Worm (Caenorhabditis elegans) whole organism, young adult: Measurements from ENCODE around the gene tor-1.
A peak's percentile ranks its signal among the peaks of the same experiment; 100 is the strongest.

ENCODE experiments used
- F22D6.2 ChIP-seq: sonication (generic microtip); optimal IDR thresholded peaks from 2 replicates; lab custom pipeline; 2016; ENCODE audit warnings: mild to moderate bottlenecking, missing genetic modification characterization, missing compliant biosample characterization
- K11D2.4 ChIP-seq: fragments of 200-800 bp; sonication (Bioruptor generic); IDR thresholded peaks from 2 replicates; pipeline ENCODE4 v1.3.6; 2022; ENCODE audit warnings: missing genetic modification reagents, missing genetic modification characterization, missing compliant biosample characterization
- K12H6.12 ChIP-seq: fragments of 200-800 bp; sonication (Bioruptor generic); optimal IDR thresholded peaks from 2 replicates; lab custom pipeline; 2018; ENCODE audit warnings: mild to moderate bottlenecking, missing genetic modification characterization, missing compliant biosample characterization
- attf-6 ChIP-seq: fragments of 200-800 bp; sonication (Bioruptor generic); IDR thresholded peaks from 2 replicates; pipeline ENCODE4 v1.3.6; 2022; ENCODE audit warnings: missing genetic modification reagents, missing genetic modification characterization, missing compliant biosample characterization
- ceh-27 ChIP-seq: fragments of 200-800 bp; sonication (Bioruptor generic); optimal IDR thresholded peaks from 2 replicates; lab custom pipeline; 2018; ENCODE audit warnings: mild to moderate bottlenecking, missing genetic modification characterization, moderate library complexity, missing compliant biosample characterization
- hmg-20 ChIP-seq: fragments of 200-800 bp; sonication (Bioruptor generic); IDR thresholded peaks from 2 replicates; pipeline ENCODE4 v1.3.6; 2022; ENCODE audit warnings: missing genetic modification reagents, missing genetic modification characterization, missing compliant biosample characterization
- lin-54 ChIP-seq: fragments of 200-800 bp; sonication (Bioruptor generic); optimal IDR thresholded peaks from 2 replicates; lab custom pipeline; 2018; ENCODE audit warnings: mild to moderate bottlenecking, missing genetic modification characterization, missing compliant biosample characterization
- madf-10 ChIP-seq: sonication (generic microtip); optimal IDR thresholded peaks from 2 replicates; lab custom pipeline; 2016; ENCODE audit warnings: mild to moderate bottlenecking, missing genetic modification characterization, missing compliant biosample characterization
- madf-8 ChIP-seq: fragments of 200-800 bp; sonication (Bioruptor generic); conservative IDR thresholded peaks from 2 replicates; pipeline ENCODE4 v1.3.6; 2022; ENCODE audit warnings: missing genetic modification reagents, missing genetic modification characterization, missing compliant biosample characterization
- mes-4 ChIP-seq: sonication (generic microtip); optimal IDR thresholded peaks from 2 replicates; lab custom pipeline; 2016; ENCODE audit warnings: missing genotype, missing genetic modification characterization, missing compliant biosample characterization
- snpc-4 ChIP-seq, 5 experiments: fragments of 150-350 bp in 1 of 5; sonication (generic microtip) in 4 of 5; optimal IDR thresholded peaks; 2 replicates each; lab custom pipeline; 2014 to 2018; ENCODE audit warnings: missing genetic modification characterization in 5 of 5, missing biosample characterization in 3 of 5, antibody characterized with exemption in 2 of 5, mild to moderate bottlenecking in 2 of 5, missing compliant biosample characterization in 2 of 5, missing genotype in 2 of 5, moderate library complexity in 2 of 5, missing genetic modification reagents in 1 of 5

tor-1 gene

DNA sequence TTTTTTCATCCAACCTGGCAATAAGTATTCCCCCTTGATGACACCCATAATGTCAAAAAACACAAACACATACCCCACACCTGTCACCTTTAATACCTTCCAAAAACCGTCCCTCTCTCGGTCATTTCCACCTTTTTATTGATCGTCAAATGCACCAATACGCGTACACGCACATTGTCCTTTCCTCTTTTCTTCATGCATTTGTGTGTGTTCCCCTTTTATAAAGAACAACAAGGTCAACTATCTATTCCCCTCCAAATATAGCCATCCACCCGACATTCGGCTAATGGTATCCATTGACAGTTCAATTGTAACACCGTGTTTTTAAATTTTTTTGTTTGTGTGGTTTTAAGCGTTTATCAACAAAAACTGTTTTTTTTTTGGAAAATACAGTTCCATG lies 40.4 kb downstream of the tor-1 start (continued):
- TF ChIP-seq madf-10 (tag; lab: Kevin White, UChicago) = no peak
- TF ChIP-seq K12H6.12 (tag; lab: Kevin White, UChicago) = no peak
- no peak for TF ChIP-seq F22D6.2 (tag; lab: Kevin White, UChicago)
- no peak for TF ChIP-seq K11D2.4
- TF ChIP-seq madf-8 (GFP tag; lab: Robert Waterston, UW) = no peak
- TF ChIP-seq ceh-27 (GFP tag; lab: Kevin White, UChicago) = no peak
- TF ChIP-seq mes-4 (tag; lab: Kevin White, UChicago) = no peak

DNA sequence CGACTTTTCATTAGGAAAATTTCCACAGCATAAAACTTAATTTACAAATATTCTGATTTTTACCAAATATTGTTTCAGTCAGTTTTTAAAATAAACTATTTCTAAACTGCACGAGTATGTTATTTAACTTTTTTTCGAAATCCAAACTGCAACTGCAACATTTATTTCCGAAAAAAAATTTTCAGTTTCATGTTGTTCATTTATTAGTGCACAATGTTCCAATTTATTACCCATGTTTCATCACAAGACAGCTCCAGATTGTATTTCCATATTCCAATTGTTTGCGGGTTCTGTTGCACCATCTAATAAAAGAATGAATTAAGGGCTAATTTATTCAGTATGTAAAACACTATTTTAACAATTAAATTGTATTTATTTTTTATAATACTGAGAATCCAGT lies 44.0 kb downstream of the tor-1 start:
- no peak for TF ChIP-seq snpc-4 (GFP tag; optimal IDR thresholded peaks at IDR 0.05; lab: Kevin White, UChicago)
- peak in 2 of 4 experiments; percentile 20 to 60 for TF ChIP-seq snpc-4 (tag; optimal IDR thresholded peaks at IDR 0.05; lab: Kevin White, UChicago)
- peak; percentile 72 for TF ChIP-seq attf-6
- TF ChIP-seq lin-54 = no peak

DNA sequence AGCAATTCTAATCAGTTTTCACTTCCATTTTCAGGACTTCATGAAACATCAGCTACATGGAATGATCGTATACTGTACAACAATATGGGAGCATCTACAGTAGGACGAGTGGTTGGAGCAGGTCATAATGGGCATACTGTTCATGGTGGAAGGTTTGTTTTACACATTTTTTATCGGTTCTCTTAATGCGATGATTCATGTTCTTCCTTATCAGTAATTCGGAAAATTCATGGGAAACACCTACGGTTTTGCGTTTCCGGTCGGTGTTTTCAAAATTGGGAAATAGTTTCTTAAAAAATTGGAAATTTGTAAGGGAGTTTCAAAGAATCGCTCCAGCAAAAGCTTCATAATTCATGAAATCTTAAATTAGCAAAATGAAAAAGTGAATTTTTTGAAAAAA lies 44.8 kb downstream of the tor-1 start:
- TF ChIP-seq hmg-20 (GFP tag; lab: Robert Waterston, UW) = no peak
- TF ChIP-seq, all 124 proteins: peak for 0
